4 fruit fly cellular contexts compared by ENCODE assay signal in the genomic region with DNA sequence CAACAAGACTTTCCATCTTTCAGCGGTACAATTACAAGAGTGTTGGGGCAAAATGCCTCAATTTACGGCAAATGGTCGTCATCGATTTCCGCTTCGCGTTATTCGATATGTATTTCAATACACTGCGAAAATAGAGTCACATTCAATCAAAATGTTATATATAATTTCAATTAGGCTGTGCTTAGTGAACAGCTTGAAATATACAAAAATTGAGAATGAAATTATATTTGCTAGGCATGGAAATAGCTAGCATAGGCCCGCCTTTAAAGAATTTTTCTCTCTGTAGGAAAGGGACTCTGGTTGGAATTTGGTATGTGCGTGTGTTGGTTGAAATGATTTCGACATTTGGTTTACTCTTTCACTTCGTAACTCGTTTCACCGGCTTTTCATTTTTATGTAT.
TF ChIP-seq lines count a peak whose summit lies in the region.

No protein-coding gene starts in this region.

- TF ChIP-seq CTCF in whole organism, embryonic (GFP tag; optimal IDR thresholded peaks at IDR 0.05; lab: Kevin White, UChicago): no peak

TF ChIP-seq in whole organism, embryonic, 481 proteins besides CTCF, POLR2A, EP300 and RAD21 (continues in another document):
- TF ChIP-seq NfI (GFP tag; optimal IDR thresholded peaks at IDR 0.05; lab: Kevin White, UChicago): peak; percentile 14
- TF ChIP-seq CG31441 (GFP tag; IDR thresholded peaks at IDR 0.05; lab: Robert Waterston, UW): no peak
- TF ChIP-seq CG11504 (tag; optimal IDR thresholded peaks at IDR 0.05; lab: Kevin White, UChicago): peak; percentile 36
- peak; percentile 35 for TF ChIP-seq CG2120 (GFP tag; optimal IDR thresholded peaks at IDR 0.05; lab: Kevin White, UChicago)
- TF ChIP-seq ems (GFP tag; optimal IDR thresholded peaks at IDR 0.05; lab: Kevin White, UChicago): no peak
- no peak for TF ChIP-seq E2f1 (GFP tag; IDR thresholded peaks at IDR 0.05; lab: Robert Waterston, UW)
- no peak for TF ChIP-seq HLHmδ (GFP tag; optimal IDR thresholded peaks at IDR 0.05; lab: Kevin White, UChicago)
- TF ChIP-seq lmd (GFP tag; IDR thresholded peaks at IDR 0.05; lab: Robert Waterston, UW): 0 out of 2 replicates have a peak, but pooled peaks have one; percentile 26
- TF ChIP-seq CG8290 (GFP tag; optimal IDR thresholded peaks at IDR 0.05; lab: Kevin White, UChicago): no peak
- peak in 1 of 2 experiments; percentile 42 for TF ChIP-seq CG8290 (tag; optimal IDR thresholded peaks at IDR 0.05; lab: Kevin White, UChicago)
- peak; percentile 43; the same call in 1 of the 3 replicates for TF ChIP-seq CG11695 (GFP tag; IDR thresholded peaks at IDR 0.05; lab: Robert Waterston, UW)
- no peak for TF ChIP-seq Dref (GFP tag; IDR thresholded peaks at IDR 0.05; lab: Robert Waterston, UW)
- TF ChIP-seq slbo (GFP tag; IDR thresholded peaks at IDR 0.05; lab: Robert Waterston, UW): peak; percentile 53
- TF ChIP-seq cad (GFP tag; optimal IDR thresholded peaks at IDR 0.05; lab: Kevin White, UChicago): no peak
- TF ChIP-seq fd102C (GFP tag; optimal IDR thresholded peaks at IDR 0.05; lab: Kevin White, UChicago): no peak
- no peak for TF ChIP-seq prd (optimal IDR thresholded peaks at IDR 0.05; lab: Kevin White, UChicago)
- peak; percentile 49; the same call in 2 of the 3 replicates for TF ChIP-seq prd (GFP tag; IDR thresholded peaks at IDR 0.05; lab: Robert Waterston, UW)
- no peak for TF ChIP-seq ind (GFP tag; optimal IDR thresholded peaks at IDR 0.05; lab: Kevin White, UChicago)
- TF ChIP-seq Ravus (GFP tag; IDR thresholded peaks at IDR 0.05; lab: Robert Waterston, UW): no peak
- TF ChIP-seq salm (tag; optimal IDR thresholded peaks at IDR 0.05; lab: Kevin White, UChicago): no peak
- TF ChIP-seq corto (GFP tag; optimal IDR thresholded peaks at IDR 0.05; lab: Kevin White, UChicago): no peak
- TF ChIP-seq sd (tag; optimal IDR thresholded peaks at IDR 0.05; lab: Kevin White, UChicago): no peak

TF ChIP-seq in whole organism, prepupa, 60 proteins besides CTCF, POLR2A, EP300 and RAD21:
- TF ChIP-seq eg (GFP tag; IDR thresholded peaks at IDR 0.05; lab: Robert Waterston, UW) (0 out of 3 replicates have a peak, but pooled peaks have one; percentile 9), cyc (GFP tag; optimal IDR thresholded peaks at IDR 0.05; lab: Kevin White, UChicago) (peak; percentile 5), vri (GFP tag; optimal IDR thresholded peaks at IDR 0.05; lab: Kevin White, UChicago) (no peak), CG8119 (GFP tag; IDR thresholded peaks at IDR 0.05; lab: Robert Waterston, UW) (no peak), CG31627 (GFP tag; optimal IDR thresholded peaks at IDR 0.05; lab: Kevin White, UChicago) (peak; percentile 2), Eip78C (GFP tag; lab: Kevin White, UChicago) (peak; percentile 50), CG32006 (GFP tag; optimal IDR thresholded peaks at IDR 0.05; lab: Kevin White, UChicago) (peak; percentile 11), Hr39 (GFP tag; optimal IDR thresholded peaks at IDR 0.05; lab: Kevin White, UChicago) (peak; percentile 8), Eip75B (GFP tag; optimal IDR thresholded peaks at IDR 0.05; lab: Kevin White, UChicago) (no peak), CG6163 (GFP tag; IDR thresholded peaks at IDR 0.05; lab: Robert Waterston, UW) (0 out of 3 replicates have a peak, but pooled peaks have one; percentile 29), Met (GFP tag; optimal IDR thresholded peaks at IDR 0.05; lab: Kevin White, UChicago) (peak; percentile 3), Sox102F (GFP tag; optimal IDR thresholded peaks at IDR 0.05; lab: Kevin White, UChicago) (no peak), CG3032 (tag; optimal IDR thresholded peaks at IDR 0.05; lab: Kevin White, UChicago) (no peak), acj6 (GFP tag; optimal IDR thresholded peaks at IDR 0.05; lab: Kevin White, UChicago) (no peak)
TF ChIP-seq in whole organism, prepupa: peak in this region for 8.

TF ChIP-seq in whole organism, pupa, 21 proteins besides CTCF, POLR2A, EP300 and RAD21:
- TF ChIP-seq CG32121 (GFP tag; IDR thresholded peaks at IDR 0.05; lab: Robert Waterston, UW): no peak
- no peak for TF ChIP-seq EcR (GFP tag; optimal IDR thresholded peaks at IDR 0.05; lab: Kevin White, UChicago)
- peak; percentile 10 for TF ChIP-seq CG8159 (tag; optimal IDR thresholded peaks at IDR 0.05; lab: Kevin White, UChicago)
- TF ChIP-seq CG14655 (GFP tag; optimal IDR thresholded peaks at IDR 0.05; lab: Kevin White, UChicago): peak; percentile 11
TF ChIP-seq in whole organism, pupa: peak in this region for 2.

TF ChIP-seq in whole organism, wandering third instar larva, 38 proteins besides CTCF, POLR2A, EP300 and RAD21:
- no peak for TF ChIP-seq dl (GFP tag; optimal IDR thresholded peaks at IDR 0.05; lab: Kevin White, UChicago; ENCODE audit: insufficient read depth in 1 of 2, partially characterized antibody in 2 of 2)
- TF ChIP-seq Hr78 (GFP tag; optimal IDR thresholded peaks at IDR 0.05; lab: Kevin White, UChicago): no peak
- TF ChIP-seq h (GFP tag; optimal IDR thresholded peaks at IDR 0.05; lab: Kevin White, UChicago): peak; percentile 1
- TF ChIP-seq pan (optimal IDR thresholded peaks at IDR 0.05; lab: Kevin White, UChicago): no peak
- TF ChIP-seq Dfd (GFP tag; optimal IDR thresholded peaks at IDR 0.05; lab: Kevin White, UChicago): no peak
- no peak for TF ChIP-seq OdsH (GFP tag; optimal IDR thresholded peaks at IDR 0.05; lab: Kevin White, UChicago)
- no peak for TF ChIP-seq brk (GFP tag; optimal IDR thresholded peaks at IDR 0.05; lab: Kevin White, UChicago)
- TF ChIP-seq Myc (optimal IDR thresholded peaks at IDR 0.05; lab: Kevin White, UChicago): no peak
- TF ChIP-seq fru (GFP tag; optimal IDR thresholded peaks at IDR 0.05; lab: Kevin White, UChicago): peak; percentile 25
- no peak for TF ChIP-seq CG32264 (GFP tag; optimal IDR thresholded peaks at IDR 0.05; lab: Kevin White, UChicago)
- no peak for TF ChIP-seq woc (GFP tag; optimal IDR thresholded peaks at IDR 0.05; lab: Kevin White, UChicago)
- no peak for TF ChIP-seq rgr (GFP tag; optimal IDR thresholded peaks at IDR 0.05; lab: Kevin White, UChicago)
- no peak for TF ChIP-seq lola (GFP tag; optimal IDR thresholded peaks at IDR 0.05; lab: Kevin White, UChicago)
- TF ChIP-seq Abd-B (GFP tag; optimal IDR thresholded peaks at IDR 0.05; lab: Kevin White, UChicago): no peak
